Fruit fly (Drosophila melanogaster): Measurements from ENCODE around the gene mbc.

Gene mbc

dm6 chr3R:23763015-23763414 is 18.6 kb upstream of the mbc start, which contains the start of gene udt:
Gene udt, minus strand, starts transcription at chr3R:23763263.
- no peak for TF ChIP-seq CTCF (optimal IDR thresholded peaks at IDR 0.05)
- no peak for TF ChIP-seq CG8478 (optimal IDR thresholded peaks at IDR 0.05)

dm6 chr3R:23763622-23764273 is 17.8 kb upstream of the mbc start, which contains the start of gene Lsd-1:
Gene Lsd-1, plus strand, starts transcription at chr3R:23763857.
- TF ChIP-seq CTCF (optimal IDR thresholded peaks at IDR 0.05) (no peak), CG8478 (optimal IDR thresholded peaks at IDR 0.05) (no peak)

dm6 chr3R:23767417-23767853 is 14.1 kb upstream of the mbc start, which contains the start of the genes CG10214 and CG10375:
Gene CG10214, minus strand, starts transcription at chr3R:23767488.
Gene CG10375, plus strand, starts transcription at chr3R:23767712.
- TF ChIP-seq CG8478 (optimal IDR thresholded peaks at IDR 0.05) (no peak), CTCF (optimal IDR thresholded peaks at IDR 0.05) (no peak)

- TF ChIP-seq CG8478 (optimal IDR thresholded peaks at IDR 0.05), result no peak
- no peak for TF ChIP-seq CTCF (optimal IDR thresholded peaks at IDR 0.05)
Observed at dm6 chr3R:23772808-23773207, 8.8 kb upstream of the mbc start, which contains the start of gene tst. Gene tst, minus strand, starts transcription at chr3R:23772859.

dm6 chr3R:23773610-23774364 is 7.8 kb upstream of the mbc start, which contains the start of gene CG10208:
Gene CG10208, minus strand, starts transcription at chr3R:23774127.
- TF ChIP-seq CTCF (optimal IDR thresholded peaks at IDR 0.05), result no peak
- TF ChIP-seq CG8478 (optimal IDR thresholded peaks at IDR 0.05), result no peak

dm6 chr3R:23780757-23781156 is 808 bp upstream of the mbc start:
- TF ChIP-seq CG8478 (optimal IDR thresholded peaks at IDR 0.05) (no peak), CTCF (optimal IDR thresholded peaks at IDR 0.05) (no peak)

- TF ChIP-seq CG8478 (optimal IDR thresholded peaks at IDR 0.05), result no peak
- no peak for TF ChIP-seq CTCF (optimal IDR thresholded peaks at IDR 0.05)
Observed at dm6 chr3R:23782456-23783402, 1.2 kb downstream of the mbc start.

- TF ChIP-seq CG8478 (optimal IDR thresholded peaks at IDR 0.05), result no peak
- TF ChIP-seq CTCF (optimal IDR thresholded peaks at IDR 0.05), result no peak
Observed at dm6 chr3R:23783403-23783757, 1.8 kb downstream of the mbc start.

- no peak for TF ChIP-seq CG8478 (optimal IDR thresholded peaks at IDR 0.05)
- TF ChIP-seq CTCF (optimal IDR thresholded peaks at IDR 0.05), result no peak
Observed at dm6 chr3R:23783961-23784360, 2.4 kb downstream of the mbc start.

- no peak for TF ChIP-seq CTCF (optimal IDR thresholded peaks at IDR 0.05)
- TF ChIP-seq CG8478 (optimal IDR thresholded peaks at IDR 0.05), result no peak
Observed at dm6 chr3R:23784925-23785680, 3.5 kb downstream of the mbc start.

dm6 chr3R:23786768-23787631 is 5.4 kb downstream of the mbc start:
- no peak for TF ChIP-seq CG8478 (optimal IDR thresholded peaks at IDR 0.05)
- TF ChIP-seq CTCF (optimal IDR thresholded peaks at IDR 0.05), result no peak

- TF ChIP-seq CG8478 (optimal IDR thresholded peaks at IDR 0.05) (no peak), CTCF (optimal IDR thresholded peaks at IDR 0.05) (no peak)
Observed at dm6 chr3R:23787632-23787960, 6.0 kb downstream of the mbc start.

dm6 chr3R:23788406-23789021 is 6.9 kb downstream of the mbc start:
- TF ChIP-seq CG8478 (optimal IDR thresholded peaks at IDR 0.05), result no peak
- no peak for TF ChIP-seq CTCF (optimal IDR thresholded peaks at IDR 0.05)

Measured in S2 (cell line).